Worm (Caenorhabditis elegans): ENCODE data around the gene T07F8.1.

DNA sequence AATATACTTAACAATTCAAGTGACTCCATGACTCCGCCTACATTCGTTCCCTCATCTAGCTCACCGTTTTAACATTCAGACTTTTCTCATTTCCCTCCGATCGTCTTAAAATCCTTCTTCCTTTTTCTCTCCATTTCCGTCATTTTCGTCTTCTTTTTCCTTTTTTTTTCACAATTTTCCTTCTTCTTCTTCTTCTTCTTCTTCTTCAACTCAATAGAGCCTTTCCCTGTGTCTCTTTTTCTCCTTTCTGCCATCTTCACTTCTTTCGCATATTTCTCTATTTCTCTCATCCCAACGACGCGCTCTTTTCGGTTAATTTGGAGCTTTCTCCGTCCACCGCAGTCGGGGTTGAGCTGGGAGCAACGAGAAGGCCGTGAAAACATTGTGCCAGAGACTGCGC, 34.4 kb downstream of the T07F8.1 start:
- TF ChIP-seq unc-62 (GFP tag; optimal IDR thresholded peaks at IDR 0.05 in 1 of 2) (no peak), unc-62 (tag; optimal IDR thresholded peaks at IDR 0.05) (no peak), nhr-111 (GFP tag; optimal IDR thresholded peaks at IDR 0.05) (no peak), ZK546.5 (tag; optimal IDR thresholded peaks at IDR 0.05) (no peak), hmg-1.1 (GFP tag; IDR thresholded peaks at IDR 0.05) (no peak), pqm-1 (tag; optimal IDR thresholded peaks at IDR 0.05) (no peak), ztf-11 (tag; optimal IDR thresholded peaks at IDR 0.05) (no peak), duxl-1 (tag; optimal IDR thresholded peaks at IDR 0.05; ENCODE audit: poor library complexity) (no peak), nhr-77 (tag; optimal IDR thresholded peaks at IDR 0.05) (no peak), nhr-237 (tag; optimal IDR thresholded peaks at IDR 0.05) (no peak), hlh-30 (tag; optimal IDR thresholded peaks at IDR 0.05; ENCODE audit: insufficient read depth) (no peak), ceh-82 (tag; optimal IDR thresholded peaks at IDR 0.05) (no peak), dmd-6 (GFP tag; IDR thresholded peaks at IDR 0.05) (no peak)
